Worm (Caenorhabditis elegans) whole organism, L4/young adult: Measurements from ENCODE around the gene K08H2.10.

Experiments
- dao-5 ChIP-seq: sonication (generic microtip); optimal IDR thresholded peaks from 2 replicates; lab custom pipeline; 2016; ENCODE audit warnings: missing genotype, missing genetic modification characterization, moderate library complexity, missing compliant biosample characterization
- him-1 ChIP-seq: sonication (generic microtip); optimal IDR thresholded peaks from 2 replicates; lab custom pipeline; 2016; ENCODE audit warnings: missing genotype, missing genetic modification reagents, missing genetic modification characterization, missing compliant biosample characterization

DNA sequence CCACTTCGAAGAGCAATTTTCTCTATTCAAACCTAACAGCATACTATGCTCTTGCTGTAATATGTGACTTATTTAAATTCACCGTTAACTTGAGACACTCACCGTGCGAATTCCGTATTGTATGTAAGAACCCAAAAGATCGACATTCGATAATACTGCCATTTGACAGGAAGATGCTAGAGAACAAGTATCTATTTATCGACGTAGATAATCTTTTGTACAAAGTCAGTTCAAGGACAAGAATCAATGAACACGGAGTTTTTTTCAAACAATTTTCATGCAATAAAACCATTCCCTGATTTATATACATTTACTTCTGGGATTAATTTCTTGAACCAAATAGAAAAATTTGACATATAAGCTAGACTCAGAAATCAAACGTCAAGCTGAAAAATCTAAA, 9.3 kb upstream of the K08H2.10 start, which contains the start of gene K08H2.7:
- TF ChIP-seq dao-5 (tag; lab: Kevin White, UChicago) (no peak), him-1 (tag; lab: Kevin White, UChicago) (no peak)
